Fruit fly (Drosophila melanogaster) whole organism, wandering third instar larva: ENCODE measurements around the gene CG8673.

ENCODE experiments used
- Mio ChIP-seq: sonication (Bioruptor generic); optimal IDR thresholded peaks from 2 replicates; lab custom pipeline; 2016; ENCODE audit warnings: missing biosample characterization, missing genetic modification characterization
- Myc ChIP-seq: fragments of >200 bp; optimal IDR thresholded peaks from 2 replicates; lab custom pipeline; 2017
- N ChIP-seq: fragments of >200 bp; optimal IDR thresholded peaks from 2 replicates; lab custom pipeline; 2018; ENCODE audit warnings: missing biosample characterization, missing external identifiers, missing genetic modification characterization
- brk ChIP-seq: fragments of 200-800 bp; sonication (Bioruptor generic); optimal IDR thresholded peaks from 2 replicates; lab custom pipeline; 2016; ENCODE audit warnings: missing biosample characterization, mild to moderate bottlenecking, missing genetic modification characterization
- sage ChIP-seq: fragments of 200-800 bp; sonication (Bioruptor generic); optimal IDR thresholded peaks from 2 replicates; lab custom pipeline; 2016; ENCODE audit warnings: missing biosample characterization, mild to moderate bottlenecking, missing genetic modification characterization
- usp ChIP-seq: fragments of >200 bp; optimal IDR thresholded peaks from 2 replicates; lab custom pipeline; 2017; ENCODE audit warnings: missing biosample characterization, missing genetic modification characterization
- woc ChIP-seq: sonication (Bioruptor generic); optimal IDR thresholded peaks from 2 replicates; lab custom pipeline; 2016; ENCODE audit warnings: missing biosample characterization, mild to moderate bottlenecking, missing genetic modification characterization

- no peak for TF ChIP-seq brk (GFP tag; lab: Kevin White, UChicago)
- no peak for TF ChIP-seq woc (GFP tag; lab: Kevin White, UChicago)
- TF ChIP-seq Mio (GFP tag; lab: Kevin White, UChicago) = no peak
- no peak for TF ChIP-seq Myc (lab: Kevin White, UChicago)
- TF ChIP-seq sage (GFP tag; lab: Kevin White, UChicago) = no peak
- TF ChIP-seq N (GFP tag; lab: Kevin White, UChicago) = no peak
- TF ChIP-seq usp (GFP tag; lab: Kevin White, UChicago) = no peak
These were observed 32.2 kb upstream of the CG8673 start for dm6 chr2L:8091908-8092307.
